Worm (Caenorhabditis elegans) whole organism, L4 larva: ENCODE measurements around the gene srd-2.

Source experiments
- Y105C5A.15 ChIP-seq: fragments of 200-800 bp; sonication (Bioruptor generic); IDR thresholded peaks from 2 replicates; pipeline ENCODE4 v1.3.6; 2022; ENCODE audit warnings: missing genetic modification characterization, missing compliant biosample characterization
- ceh-82 ChIP-seq: sonication (generic microtip); optimal IDR thresholded peaks from 2 replicates; lab custom pipeline; 2017; ENCODE audit warnings: missing biosample characterization, missing genetic modification characterization
- madf-9 ChIP-seq: fragments of 200-800 bp; sonication (Bioruptor generic); conservative IDR thresholded peaks from 2 replicates; pipeline ENCODE4 v1.3.6; 2022; ENCODE audit warnings: missing genetic modification reagents, missing genetic modification characterization, missing compliant biosample characterization
- mdl-1 ChIP-seq, 2 experiments: fragments of 150-350 bp in 1 of 2; sonication (generic microtip) in 1 of 2; optimal IDR thresholded peaks; 2 replicates each; lab custom pipeline; 2014 to 2017; ENCODE audit warnings: missing biosample characterization in 2 of 2, missing genetic modification characterization in 2 of 2
- nhr-237 ChIP-seq: sonication (generic microtip); optimal IDR thresholded peaks from 2 replicates; lab custom pipeline; 2017; ENCODE audit warnings: missing biosample characterization, missing genetic modification characterization
- unc-39 ChIP-seq: sonication (generic microtip); optimal IDR thresholded peaks from 2 replicates; lab custom pipeline; 2017; ENCODE audit warnings: missing biosample characterization, missing genetic modification characterization
- ztf-11 ChIP-seq: fragments of 150-350 bp; optimal IDR thresholded peaks from 2 replicates; lab custom pipeline; 2014; ENCODE audit warnings: missing biosample characterization, missing genetic modification characterization

DNA sequence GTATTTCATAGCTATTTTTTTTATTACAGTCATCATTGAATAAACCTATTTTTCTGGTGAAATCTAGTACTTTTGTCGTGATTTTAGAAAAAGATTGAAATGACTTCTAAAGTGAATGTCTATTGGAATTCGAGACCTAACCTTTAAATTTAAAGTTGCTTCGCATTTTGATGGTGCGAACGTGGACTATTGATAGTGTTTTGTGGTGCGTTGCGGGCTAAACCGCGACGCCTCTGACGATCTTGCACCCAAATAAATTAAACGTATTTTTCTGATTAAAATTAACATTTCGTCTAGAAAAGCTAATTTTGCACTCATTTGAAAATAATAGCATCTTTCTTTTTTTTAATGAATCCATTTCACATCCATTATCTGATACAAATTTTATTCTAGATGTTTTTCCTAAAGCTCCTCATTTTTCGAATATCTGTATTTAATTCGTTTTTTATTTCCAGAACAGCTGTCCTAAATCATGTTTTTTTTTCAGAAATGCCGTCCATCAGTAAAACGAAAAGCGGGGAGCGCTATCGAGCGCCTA is 15.2 kb downstream of the srd-2 start, which contains the start of gene wbp-11:
- TF ChIP-seq mdl-1 (tag; optimal IDR thresholded peaks at IDR 0.05; lab: Kevin White, UChicago) (no peak), Y105C5A.15 (no peak), unc-39 (tag; lab: Kevin White, UChicago) (no peak), nhr-237 (tag; lab: Kevin White, UChicago) (no peak), ceh-82 (tag; lab: Kevin White, UChicago) (no peak), ztf-11 (tag; lab: Kevin White, UChicago) (no peak), madf-9 (GFP tag; lab: Robert Waterston, UW) (no peak)
